Fruit fly (Drosophila melanogaster) whole organism, embryonic: ENCODE results near the gene Chro.

Experiments used
- CG10209 ChIP-seq: fragments of 200-800 bp; sonication (Bioruptor generic); optimal IDR thresholded peaks from 3 replicates; lab custom pipeline; 2017; ENCODE audit warnings: missing biosample characterization, mild to moderate bottlenecking, missing genetic modification characterization, missing genetic modification reagents
- CG10274 ChIP-seq: fragments of 200-800 bp; sonication (Bioruptor generic); optimal IDR thresholded peaks from 3 replicates; lab custom pipeline; 2017; ENCODE audit warnings: missing biosample characterization, mild to moderate bottlenecking, missing genetic modification characterization
- CG11247 ChIP-seq: fragments of 200-800 bp; sonication (Bioruptor generic); IDR thresholded peaks from 2 replicates; pipeline ENCODE4 v1.3.6; 2022; ENCODE audit warnings: missing biosample characterization, missing genetic modification characterization
- CG12219 ChIP-seq: fragments of 200-800 bp; sonication (Bioruptor generic); optimal IDR thresholded peaks from 3 replicates; lab custom pipeline; 2018; ENCODE audit warnings: missing biosample characterization, mild to moderate bottlenecking, missing genetic modification characterization
- CG12299 ChIP-seq: fragments of 200-800 bp; sonication (Bioruptor generic); optimal IDR thresholded peaks from 2 replicates; lab custom pipeline; 2018; ENCODE audit warnings: missing biosample characterization, mild to moderate bottlenecking, missing genetic modification characterization
- CG13123 ChIP-seq: fragments of 200-800 bp; sonication (Bioruptor generic); optimal IDR thresholded peaks from 2 replicates; lab custom pipeline; 2016; ENCODE audit warnings: missing biosample characterization, missing genetic modification characterization
- CG15269 ChIP-seq: fragments of 200-800 bp; sonication (Bioruptor generic); optimal IDR thresholded peaks from 2 replicates; lab custom pipeline; 2018; ENCODE audit warnings: missing biosample characterization, mild to moderate bottlenecking, missing genetic modification characterization, moderate library complexity
- CG17802 ChIP-seq: fragments of 200-800 bp; sonication (Bioruptor generic); optimal IDR thresholded peaks from 2 replicates; lab custom pipeline; 2018; ENCODE audit warnings: missing biosample characterization, mild to moderate bottlenecking, missing genetic modification characterization, moderate library complexity
- CG2120 ChIP-seq: fragments of 200-800 bp; sonication (Bioruptor generic); optimal IDR thresholded peaks from 3 replicates; lab custom pipeline; 2016; ENCODE audit warnings: missing biosample characterization, missing genetic modification characterization
- CG32532 ChIP-seq: fragments of 200-800 bp; sonication (Bioruptor generic); IDR thresholded peaks from 2 replicates; pipeline ENCODE4 v1.3.6; 2022; ENCODE audit warnings: missing biosample characterization, missing genetic modification characterization
- CG34422 ChIP-seq: fragments of 200-800 bp; sonication (Bioruptor generic); IDR thresholded peaks from 3 replicates; pipeline ENCODE4 v1.3.6; 2022; ENCODE audit warnings: missing biosample characterization, missing genetic modification characterization
- CG4404 ChIP-seq: fragments of 200-800 bp; sonication (Bioruptor generic); IDR thresholded peaks from 2 replicates; pipeline ENCODE4 v1.3.6; 2022; ENCODE audit warnings: missing biosample characterization, missing genetic modification characterization
- CG4820 ChIP-seq: fragments of 200-800 bp; sonication (Bioruptor generic); optimal IDR thresholded peaks from 3 replicates; lab custom pipeline; 2016; ENCODE audit warnings: missing biosample characterization, missing genetic modification characterization
- CG8290 ChIP-seq, 3 experiments: fragments of 200-800 bp; sonication (Bioruptor generic); optimal IDR thresholded peaks; 2 replicates each; lab custom pipeline; 2016 to 2019; ENCODE audit warnings: missing biosample characterization in 3 of 3, missing genetic modification characterization in 3 of 3, mild to moderate bottlenecking in 2 of 3, moderate library complexity in 1 of 3
- Chrac-16 ChIP-seq: fragments of 200-800 bp; sonication (Bioruptor generic); optimal IDR thresholded peaks from 3 replicates; lab custom pipeline; 2016; ENCODE audit warnings: missing biosample characterization, missing genetic modification characterization
- Deaf1 ChIP-seq: fragments of 200-800 bp; optimal IDR thresholded peaks from 3 replicates; lab custom pipeline; 2019; ENCODE audit warnings: missing biosample characterization, mild to moderate bottlenecking, missing genetic modification characterization, moderate library complexity
- Dek ChIP-seq: fragments of 200-800 bp; sonication (Bioruptor generic); optimal IDR thresholded peaks from 3 replicates; lab custom pipeline; 2019; ENCODE audit warnings: missing biosample characterization, mild to moderate bottlenecking, missing genetic modification characterization, moderate library complexity
- Dip2 ChIP-seq: fragments of 200-800 bp; sonication (Bioruptor generic); IDR thresholded peaks from 2 replicates; pipeline ENCODE4 v1.3.6; 2022; ENCODE audit warnings: missing biosample characterization, missing genetic modification characterization
- Dp ChIP-seq: fragments of 200-800 bp; sonication (Bioruptor generic); optimal IDR thresholded peaks from 2 replicates; lab custom pipeline; 2018; ENCODE audit warnings: missing biosample characterization, mild to moderate bottlenecking, missing genetic modification characterization, moderate library complexity
- Drgx ChIP-seq: fragments of 200-800 bp; sonication (Bioruptor generic); IDR thresholded peaks from 2 replicates; pipeline ENCODE4 v1.3.6; 2022; ENCODE audit warnings: missing biosample characterization, missing genetic modification characterization
- Hr51 ChIP-seq, 2 experiments: fragments of 200-800 bp; sonication (Bioruptor generic); optimal IDR thresholded peaks; 2 replicates in 1 of 2; 3 replicates in 1 of 2; lab custom pipeline; 2016 to 2018; ENCODE audit warnings: missing biosample characterization in 2 of 2, missing genetic modification characterization in 2 of 2, mild to moderate bottlenecking in 1 of 2, moderate library complexity in 1 of 2
- NC2α ChIP-seq: fragments of 200-800 bp; sonication (Bioruptor generic); optimal IDR thresholded peaks from 2 replicates; lab custom pipeline; 2016; ENCODE audit warnings: missing biosample characterization, missing genetic modification characterization
- NFAT ChIP-seq: fragments of 200-800 bp; sonication (Bioruptor generic); IDR thresholded peaks from 2 replicates; pipeline ENCODE4 v1.3.6; 2022; ENCODE audit warnings: missing biosample characterization, missing genetic modification characterization
- Oli ChIP-seq: fragments of 200-800 bp; sonication (Bioruptor generic); optimal IDR thresholded peaks from 2 replicates; lab custom pipeline; 2018; ENCODE audit warnings: missing biosample characterization, mild to moderate bottlenecking, missing genetic modification characterization, moderate library complexity
- ab ChIP-seq: fragments of 200-800 bp; sonication (Bioruptor generic); optimal IDR thresholded peaks from 2 replicates; lab custom pipeline; 2016; ENCODE audit warnings: missing biosample characterization, missing genetic modification characterization
- ara ChIP-seq: fragments of 200-800 bp; sonication (Bioruptor generic); IDR thresholded peaks from 2 replicates; pipeline ENCODE4 v1.3.6; 2022; ENCODE audit warnings: missing biosample characterization, missing genetic modification characterization
- btn ChIP-seq: fragments of 200-800 bp; sonication (Bioruptor generic); optimal IDR thresholded peaks from 2 replicates; lab custom pipeline; 2016; ENCODE audit warnings: missing biosample characterization, missing genetic modification characterization
- corto ChIP-seq: fragments of 200-800 bp; sonication (Bioruptor generic); optimal IDR thresholded peaks from 2 replicates; lab custom pipeline; 2016; ENCODE audit warnings: missing biosample characterization, mild to moderate bottlenecking, missing genetic modification characterization, moderate library complexity
- danr ChIP-seq: fragments of 200-800 bp; sonication (Bioruptor generic); IDR thresholded peaks from 2 replicates; pipeline ENCODE4 v1.3.6; 2022; ENCODE audit warnings: missing biosample characterization, missing genetic modification characterization
- dmrt11E ChIP-seq: fragments of 200-800 bp; sonication (Bioruptor generic); optimal IDR thresholded peaks from 3 replicates; lab custom pipeline; 2018; ENCODE audit warnings: missing biosample characterization, mild to moderate bottlenecking, missing genetic modification characterization, moderate library complexity
- esg ChIP-seq: fragments of 200-800 bp; sonication (Bioruptor generic); conservative IDR thresholded peaks from 2 replicates; pipeline ENCODE4 v1.3.6; 2022; ENCODE audit warnings: missing biosample characterization, missing genetic modification characterization
- fd64A ChIP-seq: fragments of 200-800 bp; sonication (Bioruptor generic); optimal IDR thresholded peaks from 3 replicates; lab custom pipeline; 2018; ENCODE audit warnings: missing biosample characterization, mild to moderate bottlenecking, missing genetic modification characterization
- grau ChIP-seq: fragments of 200-800 bp; optimal IDR thresholded peaks from 3 replicates; lab custom pipeline; 2019; ENCODE audit warnings: missing biosample characterization, mild to moderate bottlenecking, missing genetic modification characterization, moderate library complexity
- gsb-n ChIP-seq: fragments of 200-800 bp; sonication (Bioruptor generic); optimal IDR thresholded peaks from 3 replicates; lab custom pipeline; 2018; ENCODE audit warnings: missing biosample characterization, mild to moderate bottlenecking, missing genetic modification characterization
- hkb ChIP-seq, 2 experiments: fragments of 200-800 bp in 1 of 2; fragments of >200 bp in 1 of 2; sonication (Bioruptor generic) in 1 of 2; IDR thresholded peaks in 1 of 2; optimal IDR thresholded peaks in 1 of 2; 2 replicates each; pipeline versions ENCODE4 v1.3.6 to Lab custom; 2017 to 2022; ENCODE audit warnings: missing biosample characterization in 1 of 2, missing genetic modification characterization in 1 of 2
- jigr1 ChIP-seq: fragments of 200-800 bp; sonication (Bioruptor generic); IDR thresholded peaks from 3 replicates; pipeline ENCODE4 v1.3.6; 2022; ENCODE audit warnings: missing biosample characterization, missing genetic modification characterization
- kay ChIP-seq: fragments of 200-800 bp; sonication (Bioruptor generic); optimal IDR thresholded peaks from 2 replicates; lab custom pipeline; 2016; ENCODE audit warnings: missing biosample characterization, missing genetic modification characterization
- maf-S ChIP-seq: fragments of 200-800 bp; sonication (Bioruptor generic); optimal IDR thresholded peaks from 2 replicates; lab custom pipeline; 2016; ENCODE audit warnings: missing biosample characterization, missing genetic modification characterization
- mam ChIP-seq: fragments of 200-800 bp; sonication (Bioruptor generic); optimal IDR thresholded peaks from 3 replicates; lab custom pipeline; 2016; ENCODE audit warnings: missing biosample characterization, missing genetic modification characterization
- nerfin-2 ChIP-seq: fragments of 200-800 bp; sonication (Bioruptor generic); IDR thresholded peaks from 2 replicates; pipeline ENCODE4 v1.3.6; 2022; ENCODE audit warnings: missing biosample characterization, missing genetic modification characterization; ENCODE audit not compliant: partially characterized antibody
- pnt ChIP-seq: fragments of 200-800 bp; sonication (Bioruptor generic); optimal IDR thresholded peaks from 3 replicates; lab custom pipeline; 2016; ENCODE audit warnings: missing biosample characterization, missing genetic modification characterization
- repo ChIP-seq: fragments of 200-800 bp; sonication (Bioruptor generic); optimal IDR thresholded peaks from 2 replicates; lab custom pipeline; 2016; ENCODE audit warnings: missing biosample characterization, missing genetic modification characterization
- run ChIP-seq: fragments of 200-800 bp; sonication (Bioruptor generic); optimal IDR thresholded peaks from 3 replicates; lab custom pipeline; 2018; ENCODE audit warnings: missing biosample characterization, mild to moderate bottlenecking, missing genetic modification characterization
- sna ChIP-seq: fragments of 200-800 bp; sonication (Bioruptor generic); IDR thresholded peaks from 2 replicates; pipeline ENCODE4 v1.3.6; 2022; ENCODE audit warnings: missing biosample characterization, missing genetic modification characterization; ENCODE audit not compliant: partially characterized antibody
- sob ChIP-seq: fragments of 200-800 bp; sonication (Bioruptor generic); IDR thresholded peaks from 2 replicates; pipeline ENCODE4 v1.3.6; 2022; ENCODE audit warnings: missing biosample characterization, missing genetic modification characterization
- stc ChIP-seq: fragments of 200-800 bp; sonication (Bioruptor generic); IDR thresholded peaks from 2 replicates; pipeline ENCODE4 v1.3.6; 2022; ENCODE audit warnings: missing biosample characterization, missing genetic modification characterization
- tap ChIP-seq: fragments of 200-800 bp; optimal IDR thresholded peaks from 3 replicates; lab custom pipeline; 2019; ENCODE audit warnings: missing biosample characterization, mild to moderate bottlenecking, missing genetic modification characterization, moderate library complexity
- tx ChIP-seq: fragments of 200-800 bp; sonication (Bioruptor generic); optimal IDR thresholded peaks from 2 replicates; lab custom pipeline; 2016; ENCODE audit warnings: missing biosample characterization, missing genetic modification characterization
- vvl ChIP-seq: fragments of 200-800 bp; sonication (Bioruptor generic); IDR thresholded peaks from 2 replicates; pipeline ENCODE4 v1.3.6; 2022; ENCODE audit warnings: missing biosample characterization, missing genetic modification characterization
- zen2 ChIP-seq: fragments of 200-800 bp; sonication (Bioruptor generic); IDR thresholded peaks from 3 replicates; pipeline ENCODE4 v1.3.6; 2022; ENCODE audit warnings: missing biosample characterization, missing genetic modification characterization; ENCODE audit not compliant: partially characterized antibody

The Chro gene

dm6 chr3L:22847679-22848118 is 31.1 kb downstream of the Chro start (continued):
- no peak for TF ChIP-seq CG4820 (GFP tag; lab: Kevin White, UChicago)
- TF ChIP-seq Deaf1 = no peak
- TF ChIP-seq Chrac-16 (GFP tag; lab: Kevin White, UChicago) = no peak
- peak; percentile 37; the same call in 1 of the 2 replicates for TF ChIP-seq CG32532 (GFP tag; lab: Robert Waterston, UW)
- peak; percentile 89; the same call in 2 of the 3 replicates for TF ChIP-seq zen2 (GFP tag; lab: Robert Waterston, UW)
- TF ChIP-seq mam (GFP tag; lab: Kevin White, UChicago) = no peak
- no peak for TF ChIP-seq esg
- no peak for TF ChIP-seq fd64A (GFP tag; lab: Kevin White, UChicago)
- no peak for TF ChIP-seq grau (tag; lab: Kevin White, UChicago)
- no peak for TF ChIP-seq Hr51 (GFP tag; optimal IDR thresholded peaks at IDR 0.05; lab: Kevin White, UChicago)
- TF ChIP-seq Dip2 (GFP tag; lab: Robert Waterston, UW) = no peak
- no peak for TF ChIP-seq jigr1 (GFP tag; lab: Robert Waterston, UW)
- TF ChIP-seq sob (GFP tag; lab: Robert Waterston, UW) = peak; percentile 33; the same call in 1 of the 2 replicates
- no peak for TF ChIP-seq CG13123 (GFP tag; lab: Kevin White, UChicago)
- TF ChIP-seq corto (GFP tag; lab: Kevin White, UChicago) = no peak
- no peak for TF ChIP-seq CG10274
- no peak for TF ChIP-seq Dek (tag; lab: Kevin White, UChicago)
- no peak for TF ChIP-seq CG10209
- peak; percentile 81 for TF ChIP-seq sna
- TF ChIP-seq nerfin-2 (GFP tag; lab: Robert Waterston, UW) = peak; percentile 94
- no peak for TF ChIP-seq Drgx (GFP tag; lab: Robert Waterston, UW)
- no peak for TF ChIP-seq CG34422 (GFP tag; lab: Robert Waterston, UW)
- no peak for TF ChIP-seq CG4404
- no peak for TF ChIP-seq CG11247
- no peak for TF ChIP-seq CG12219
- TF ChIP-seq repo (GFP tag; lab: Kevin White, UChicago) = no peak
- TF ChIP-seq NC2α (GFP tag; lab: Kevin White, UChicago) = no peak
- no peak for TF ChIP-seq hkb (optimal IDR thresholded peaks at IDR 0.05; lab: Kevin White, UChicago)
- TF ChIP-seq hkb (GFP tag; IDR thresholded peaks at IDR 0.05; lab: Robert Waterston, UW) = peak; percentile 49
- no peak for TF ChIP-seq Dp (GFP tag; lab: Kevin White, UChicago)
- TF ChIP-seq tx = no peak
- TF ChIP-seq ara (GFP tag; lab: Robert Waterston, UW) = no peak
- TF ChIP-seq pnt = no peak
- no peak for TF ChIP-seq gsb-n
- TF ChIP-seq tap (tag; lab: Kevin White, UChicago) = peak; percentile 44
- TF ChIP-seq stc (GFP tag; lab: Robert Waterston, UW) = no peak
- no peak for TF ChIP-seq CG12299 (tag; lab: Kevin White, UChicago)
- TF ChIP-seq Oli (tag; lab: Kevin White, UChicago) = no peak
- TF ChIP-seq vvl = 0 out of 2 replicates have a peak, but pooled peaks have one; percentile 20
- no peak for TF ChIP-seq NFAT (GFP tag; lab: Robert Waterston, UW)
- TF ChIP-seq dmrt11E (tag; lab: Kevin White, UChicago) = no peak
- no peak for TF ChIP-seq CG2120 (GFP tag; lab: Kevin White, UChicago)
- no peak for TF ChIP-seq maf-S (GFP tag; lab: Kevin White, UChicago)
- no peak for TF ChIP-seq danr (GFP tag; lab: Robert Waterston, UW)
- TF ChIP-seq CG17802 (tag; lab: Kevin White, UChicago) = no peak
- TF ChIP-seq CG8290 (GFP tag; optimal IDR thresholded peaks at IDR 0.05; lab: Kevin White, UChicago) = no peak
- TF ChIP-seq CG8290 (tag; optimal IDR thresholded peaks at IDR 0.05; lab: Kevin White, UChicago) = peak in 1 of 2 experiments; percentile 31
- peak; percentile 4 for TF ChIP-seq CG15269
- no peak for TF ChIP-seq kay (GFP tag; lab: Kevin White, UChicago)
- TF ChIP-seq btn (GFP tag; lab: Kevin White, UChicago) = no peak
- TF ChIP-seq ab (GFP tag; lab: Kevin White, UChicago) = no peak
- no peak for TF ChIP-seq run (tag; lab: Kevin White, UChicago)
